Fruit fly (Drosophila melanogaster) whole organism, embryonic: ENCODE data around the gene sloth1.

ENCODE experiments used
- CG11247 ChIP-seq: fragments of 200-800 bp; sonication (Bioruptor generic); IDR thresholded peaks from 2 replicates; pipeline ENCODE4 v1.3.6; 2022; ENCODE audit warnings: missing biosample characterization, missing genetic modification characterization
- CG12391 ChIP-seq: fragments of 200-800 bp; sonication (Bioruptor generic); optimal IDR thresholded peaks from 3 replicates; lab custom pipeline; 2018; ENCODE audit warnings: missing biosample characterization, mild to moderate bottlenecking, missing genetic modification characterization, moderate library complexity
- CG12659 ChIP-seq: fragments of 200-800 bp; sonication (Bioruptor generic); optimal IDR thresholded peaks from 3 replicates; lab custom pipeline; 2017; ENCODE audit warnings: mild to moderate bottlenecking, missing biosample characterization, missing genetic modification reagents, missing genetic modification characterization
- CG14667 ChIP-seq: fragments of 200-800 bp; sonication (Bioruptor generic); IDR thresholded peaks from 2 replicates; pipeline ENCODE4 v1.3.6; 2022; ENCODE audit warnings: missing biosample characterization, missing genetic modification characterization
- CG17361 ChIP-seq: fragments of 200-800 bp; sonication (Bioruptor generic); IDR thresholded peaks from 3 replicates; pipeline ENCODE4 v1.3.6; 2022; ENCODE audit warnings: missing biosample characterization, missing genetic modification characterization
- CG18262 ChIP-seq: fragments of 200-800 bp; optimal IDR thresholded peaks from 3 replicates; lab custom pipeline; 2019; ENCODE audit warnings: missing biosample characterization, mild to moderate bottlenecking, missing genetic modification characterization, moderate library complexity
- CG1832 ChIP-seq: fragments of 200-800 bp; sonication (Bioruptor generic); optimal IDR thresholded peaks from 2 replicates; lab custom pipeline; 2017; ENCODE audit warnings: missing biosample characterization, mild to moderate bottlenecking, missing genetic modification characterization, inconsistent platforms
- CG2199 ChIP-seq: fragments of 200-800 bp; sonication (Bioruptor generic); IDR thresholded peaks from 3 replicates; pipeline ENCODE4 v1.3.6; 2022; ENCODE audit warnings: missing biosample characterization, missing genetic modification characterization
- CG2678 ChIP-seq: fragments of 200-800 bp; sonication (Bioruptor generic); optimal IDR thresholded peaks from 3 replicates; lab custom pipeline; 2019; ENCODE audit warnings: missing biosample characterization, mild to moderate bottlenecking, missing genetic modification characterization, moderate library complexity
- CG2875 ChIP-seq: fragments of 200-800 bp; sonication (Bioruptor generic); optimal IDR thresholded peaks from 2 replicates; lab custom pipeline; 2017; ENCODE audit warnings: missing biosample characterization, mild to moderate bottlenecking, missing genetic modification characterization, missing genetic modification reagents
- CG6175 ChIP-seq: fragments of 200-800 bp; sonication (Bioruptor generic); IDR thresholded peaks from 3 replicates; pipeline ENCODE4 v1.3.6; 2022; ENCODE audit warnings: missing biosample characterization, missing genetic modification characterization
- CG6254 ChIP-seq: fragments of 200-800 bp; sonication (Bioruptor generic); optimal IDR thresholded peaks from 3 replicates; lab custom pipeline; 2017; ENCODE audit warnings: mild to moderate bottlenecking, missing biosample characterization, missing genetic modification reagents, missing genetic modification characterization
- CG7372 ChIP-seq: fragments of 200-800 bp; sonication (Bioruptor generic); IDR thresholded peaks from 2 replicates; pipeline ENCODE4 v1.3.6; 2022; ENCODE audit warnings: missing biosample characterization, missing genetic modification characterization
- CG7839 ChIP-seq: fragments of 200-800 bp; sonication (Bioruptor generic); optimal IDR thresholded peaks from 3 replicates; lab custom pipeline; 2018; ENCODE audit warnings: missing biosample characterization, mild to moderate bottlenecking, missing genetic modification characterization, moderate library complexity
- CG7963 ChIP-seq: fragments of 200-800 bp; sonication (Bioruptor generic); IDR thresholded peaks from 3 replicates; pipeline ENCODE4 v1.3.6; 2022; ENCODE audit warnings: missing biosample characterization, missing genetic modification characterization; ENCODE audit not compliant: partially characterized antibody
- CG8359 ChIP-seq: fragments of 200-800 bp; sonication (Bioruptor generic); optimal IDR thresholded peaks from 2 replicates; lab custom pipeline; 2017; ENCODE audit warnings: missing biosample characterization, mild to moderate bottlenecking, missing genetic modification characterization, borderline replicate concordance
- Doc2 ChIP-seq: fragments of 200-800 bp; sonication (Bioruptor generic); IDR thresholded peaks from 2 replicates; pipeline ENCODE4 v1.3.6; 2022; ENCODE audit warnings: missing biosample characterization, missing genetic modification characterization
- Drgx ChIP-seq: fragments of 200-800 bp; sonication (Bioruptor generic); IDR thresholded peaks from 2 replicates; pipeline ENCODE4 v1.3.6; 2022; ENCODE audit warnings: missing biosample characterization, missing genetic modification characterization
- Ets65A ChIP-seq: fragments of 200-800 bp; sonication (Bioruptor generic); peaks from one replicate; lab custom pipeline; 2016; ENCODE audit warnings: missing biosample characterization, missing genetic modification characterization
- Fer2 ChIP-seq: fragments of 200-800 bp; sonication (Bioruptor generic); optimal IDR thresholded peaks from 2 replicates; lab custom pipeline; 2018; ENCODE audit warnings: missing biosample characterization, mild to moderate bottlenecking, missing genetic modification characterization, moderate library complexity
- Fer3 ChIP-seq: fragments of 200-800 bp; sonication (Bioruptor generic); optimal IDR thresholded peaks from 2 replicates; lab custom pipeline; 2018; ENCODE audit warnings: missing biosample characterization, mild to moderate bottlenecking, missing genetic modification characterization, moderate library complexity
- HLH3B ChIP-seq: fragments of 200-800 bp; sonication (Bioruptor generic); IDR thresholded peaks from 2 replicates; pipeline ENCODE4 v1.3.6; 2022; ENCODE audit warnings: missing biosample characterization, missing genetic modification characterization
- Med ChIP-seq: fragments of 200-800 bp; sonication (Bioruptor generic); peaks from one replicate; lab custom pipeline; 2016; ENCODE audit warnings: missing biosample characterization, missing genetic modification characterization, mild to moderate bottlenecking, inconsistent platforms, moderate library complexity
- NC2β ChIP-seq: fragments of 200-800 bp; sonication (Bioruptor generic); optimal IDR thresholded peaks from 2 replicates; lab custom pipeline; 2016; ENCODE audit warnings: missing biosample characterization, missing genetic modification characterization
- Side ChIP-seq: fragments of 200-800 bp; sonication (Bioruptor generic); optimal IDR thresholded peaks from 2 replicates; lab custom pipeline; 2016; ENCODE audit warnings: missing biosample characterization, missing genetic modification characterization
- Sox100B ChIP-seq: fragments of 200-800 bp; sonication (Bioruptor generic); optimal IDR thresholded peaks from 3 replicates; lab custom pipeline; 2018; ENCODE audit warnings: missing biosample characterization, mild to moderate bottlenecking, missing genetic modification characterization
- Sox102F ChIP-seq: fragments of 200-800 bp; sonication (Bioruptor generic); optimal IDR thresholded peaks from 2 replicates; lab custom pipeline; 2018; ENCODE audit warnings: missing biosample characterization, mild to moderate bottlenecking, missing genetic modification characterization, moderate library complexity
- Sry-β ChIP-seq: fragments of 200-800 bp; sonication (Bioruptor generic); optimal IDR thresholded peaks from 2 replicates; lab custom pipeline; 2018; ENCODE audit warnings: missing biosample characterization, mild to moderate bottlenecking, missing genetic modification characterization, moderate library complexity
- cg ChIP-seq: fragments of 200-800 bp; sonication (Bioruptor generic); optimal IDR thresholded peaks from 3 replicates; lab custom pipeline; 2019; ENCODE audit warnings: missing biosample characterization, mild to moderate bottlenecking, missing genetic modification characterization, moderate library complexity
- ci ChIP-seq: fragments of 200-800 bp; sonication (Bioruptor generic); IDR thresholded peaks from 3 replicates; pipeline ENCODE4 v1.3.6; 2022; ENCODE audit warnings: missing biosample characterization, missing genetic modification characterization
- corto ChIP-seq: fragments of 200-800 bp; sonication (Bioruptor generic); optimal IDR thresholded peaks from 2 replicates; lab custom pipeline; 2016; ENCODE audit warnings: missing biosample characterization, mild to moderate bottlenecking, missing genetic modification characterization, moderate library complexity
- dmrt11E ChIP-seq: fragments of 200-800 bp; sonication (Bioruptor generic); optimal IDR thresholded peaks from 3 replicates; lab custom pipeline; 2018; ENCODE audit warnings: missing biosample characterization, mild to moderate bottlenecking, missing genetic modification characterization, moderate library complexity
- gsb-n ChIP-seq: fragments of 200-800 bp; sonication (Bioruptor generic); optimal IDR thresholded peaks from 3 replicates; lab custom pipeline; 2018; ENCODE audit warnings: missing biosample characterization, mild to moderate bottlenecking, missing genetic modification characterization
- her ChIP-seq: fragments of 200-800 bp; sonication (Bioruptor generic); optimal IDR thresholded peaks from 2 replicates; lab custom pipeline; 2016; ENCODE audit warnings: missing biosample characterization, missing genetic modification characterization
- kni ChIP-seq: fragments of 200-800 bp; sonication (Bioruptor generic); optimal IDR thresholded peaks from 3 replicates; lab custom pipeline; 2017; ENCODE audit warnings: mild to moderate bottlenecking, missing biosample characterization, missing genetic modification reagents, missing genetic modification characterization
- lbe ChIP-seq: fragments of 200-800 bp; sonication (Bioruptor generic); optimal IDR thresholded peaks from 2 replicates; lab custom pipeline; 2016; ENCODE audit warnings: missing biosample characterization, mild to moderate bottlenecking, missing genetic modification characterization
- oc ChIP-seq: fragments of 200-800 bp; sonication (Bioruptor generic); optimal IDR thresholded peaks from 2 replicates; lab custom pipeline; 2018; ENCODE audit warnings: missing biosample characterization, mild to moderate bottlenecking, missing genetic modification characterization, moderate library complexity
- otp ChIP-seq: fragments of 200-800 bp; sonication (Bioruptor generic); IDR thresholded peaks from 3 replicates; pipeline ENCODE4, ENCODE4 v1.3.6; 2022; ENCODE audit warnings: missing biosample characterization, missing genetic modification characterization
- pb ChIP-seq: fragments of 200-800 bp; sonication (Bioruptor generic); optimal IDR thresholded peaks from 3 replicates; lab custom pipeline; 2016; ENCODE audit warnings: missing biosample characterization, missing genetic modification characterization
- phol ChIP-seq: fragments of 200-800 bp; sonication (Bioruptor generic); optimal IDR thresholded peaks from 3 replicates; lab custom pipeline; 2018; ENCODE audit warnings: missing biosample characterization, mild to moderate bottlenecking, missing genetic modification characterization, moderate library complexity
- ro ChIP-seq: fragments of 200-800 bp; sonication (Bioruptor generic); IDR thresholded peaks from 2 replicates; pipeline ENCODE4 v1.3.6; 2022; ENCODE audit warnings: missing biosample characterization, missing genetic modification characterization
- row ChIP-seq: fragments of 200-800 bp; sonication (Bioruptor generic); IDR thresholded peaks from 3 replicates; pipeline ENCODE4 v1.3.6; 2022; ENCODE audit warnings: missing biosample characterization, missing genetic modification characterization
- sd ChIP-seq: fragments of 200-800 bp; sonication (Bioruptor generic); optimal IDR thresholded peaks from 3 replicates; lab custom pipeline; 2018; ENCODE audit warnings: missing biosample characterization, mild to moderate bottlenecking, missing genetic modification characterization, moderate library complexity
- sens ChIP-seq: fragments of 200-800 bp; sonication (Bioruptor generic); peaks from one replicate; lab custom pipeline; 2016; ENCODE audit warnings: missing biosample characterization, missing genetic modification characterization
- sisA ChIP-seq: fragments of 200-800 bp; sonication (Bioruptor generic); IDR thresholded peaks from 2 replicates; pipeline ENCODE4 v1.3.6; 2022; ENCODE audit warnings: missing biosample characterization, missing genetic modification characterization
- trh ChIP-seq: fragments of 200-800 bp; sonication (Bioruptor generic); optimal IDR thresholded peaks from 2 replicates; lab custom pipeline; 2016; ENCODE audit warnings: missing biosample characterization, missing genetic modification characterization

sloth1 gene

dm6 chrX:7008102-7009087 lies 2.8 kb upstream of the sloth1 start (continued):
- TF ChIP-seq row (GFP tag; lab: Robert Waterston, UW) (peak; percentile 60), Drgx (GFP tag; lab: Robert Waterston, UW) (peak; percentile 74; the same call in 1 of the 2 replicates), cg (GFP tag; lab: Kevin White, UChicago) (peak; percentile 25), sd (tag; lab: Kevin White, UChicago) (peak; percentile 54), sens (GFP tag; lab: Kevin White, UChicago) (peak; percentile 84), CG14667 (no peak), CG1832 (no peak), HLH3B (GFP tag; lab: Robert Waterston, UW) (0 out of 2 replicates have a peak, but pooled peaks have one; percentile 28), ci (GFP tag; lab: Robert Waterston, UW) (0 out of 3 replicates have a peak, but pooled peaks have one; percentile 19), Med (GFP tag; lab: Kevin White, UChicago) (peak; percentile 25), CG2199 (GFP tag; lab: Robert Waterston, UW) (no peak), kni (GFP tag; lab: Kevin White, UChicago) (peak; percentile 26), lbe (peak; percentile 23), Sox102F (GFP tag; lab: Kevin White, UChicago) (peak; percentile 7), Side (no peak), Ets65A (GFP tag; lab: Kevin White, UChicago) (peak; percentile 87), CG2678 (tag; lab: Kevin White, UChicago) (peak; percentile 30), CG17361 (GFP tag; lab: Robert Waterston, UW) (0 out of 3 replicates have a peak, but pooled peaks have one; percentile 9), CG11247 (peak; percentile 34; the same call in 1 of the 2 replicates), gsb-n (tag; lab: Kevin White, UChicago) (peak; percentile 41), CG18262 (tag; lab: Kevin White, UChicago) (no peak), Fer2 (tag; lab: Kevin White, UChicago) (no peak), CG7839 (peak; percentile 16), CG7372 (GFP tag; lab: Robert Waterston, UW) (no peak), corto (GFP tag; lab: Kevin White, UChicago) (no peak), oc (tag; lab: Kevin White, UChicago) (peak; percentile 42), otp (GFP tag; lab: Robert Waterston, UW) (no peak), phol (tag; lab: Kevin White, UChicago) (peak; percentile 15), sisA (GFP tag; lab: Robert Waterston, UW) (0 out of 2 replicates have a peak, but pooled peaks have one; percentile 10), CG6175 (GFP tag; lab: Robert Waterston, UW) (0 out of 3 replicates have a peak, but pooled peaks have one; percentile 20)

- TF ChIP-seq CG12659 (GFP tag; lab: Kevin White, UChicago) (peak; percentile 81), ro (GFP tag; lab: Robert Waterston, UW) (peak; percentile 53; the same call in 1 of the 2 replicates), CG8359 (no peak), trh (GFP tag; lab: Kevin White, UChicago) (peak; percentile 1), dmrt11E (tag; lab: Kevin White, UChicago) (peak; percentile 60), CG2875 (peak; percentile 16), CG7963 (no peak), her (peak; percentile 18), NC2β (GFP tag; lab: Kevin White, UChicago) (peak; percentile 67), ci (GFP tag; lab: Robert Waterston, UW) (peak; percentile 89), Sry-β (GFP tag; lab: Kevin White, UChicago) (no peak), pb (GFP tag; lab: Kevin White, UChicago) (no peak), Fer3 (tag; lab: Kevin White, UChicago) (peak; percentile 82), CG12391 (tag; lab: Kevin White, UChicago) (peak; percentile 85), Sox100B (GFP tag; lab: Kevin White, UChicago) (peak; percentile 47), Doc2 (GFP tag; lab: Robert Waterston, UW) (no peak), CG6254 (GFP tag; lab: Kevin White, UChicago) (no peak)
These were observed 2.4 kb downstream of the sloth1 start, which contains the start of the genes CG3032 and CG4593 for dm6 chrX:7013320-7014214. CG3032 (minus strand) TSS chrX:7013881. CG4593 (plus strand) TSS chrX:7013887.
